Worm (Caenorhabditis elegans) whole organism, L4/young adult: ENCODE measurements around the gene C45B11.5.

Experiments used
- W03F9.2 ChIP-seq: fragments of 150-350 bp; optimal IDR thresholded peaks from 2 replicates; lab custom pipeline; 2014; ENCODE audit warnings: missing biosample characterization, missing genetic modification characterization
- dao-5 ChIP-seq: sonication (generic microtip); optimal IDR thresholded peaks from 2 replicates; lab custom pipeline; 2016; ENCODE audit warnings: missing genotype, missing genetic modification characterization, moderate library complexity, missing compliant biosample characterization
- him-1 ChIP-seq: sonication (generic microtip); optimal IDR thresholded peaks from 2 replicates; lab custom pipeline; 2016; ENCODE audit warnings: missing genotype, missing genetic modification reagents, missing genetic modification characterization, missing compliant biosample characterization

ce11 chrV:11076028-11076402 is 34.4 kb downstream of the C45B11.5 start:
- TF ChIP-seq W03F9.2 = no peak
- no peak for TF ChIP-seq dao-5 (tag; lab: Kevin White, UChicago)
- no peak for TF ChIP-seq him-1 (tag; lab: Kevin White, UChicago)
